Fruit fly (Drosophila melanogaster) whole organism, embryonic: Measurements from ENCODE around the gene STUB1.
A peak's percentile ranks its signal among the peaks of the same experiment; 100 is the strongest.

Experiments
- Awh ChIP-seq: fragments of 200-800 bp; sonication (Bioruptor generic); IDR thresholded peaks from 2 replicates; pipeline ENCODE4, ENCODE4 v1.3.6; 2022; ENCODE audit warnings: missing biosample characterization, missing genetic modification characterization
- BEAF-32 ChIP-seq: fragments of 200-800 bp; sonication (Bioruptor generic); optimal IDR thresholded peaks from 3 replicates; lab custom pipeline; 2017; ENCODE audit warnings: missing biosample characterization, missing genetic modification characterization, mild to moderate bottlenecking, moderate library complexity, missing genetic modification reagents
- Bgb ChIP-seq: fragments of 200-800 bp; sonication (Bioruptor generic); IDR thresholded peaks from 2 replicates; pipeline ENCODE4 v1.3.6; 2022; ENCODE audit warnings: missing biosample characterization, missing genetic modification characterization; ENCODE audit not compliant: partially characterized antibody
- CG10267 ChIP-seq: fragments of 200-800 bp; sonication (Bioruptor generic); optimal IDR thresholded peaks from 2 replicates; lab custom pipeline; 2018; ENCODE audit warnings: missing biosample characterization, mild to moderate bottlenecking, missing genetic modification characterization, moderate library complexity
- CG10543 ChIP-seq: fragments of 200-800 bp; sonication (Bioruptor generic); optimal IDR thresholded peaks from 3 replicates; lab custom pipeline; 2017; ENCODE audit warnings: missing biosample characterization, mild to moderate bottlenecking, missing genetic modification characterization, moderate library complexity
- CG11696 ChIP-seq: fragments of 200-800 bp; sonication (Bioruptor generic); IDR thresholded peaks from 2 replicates; pipeline ENCODE4 v1.3.6; 2022; ENCODE audit warnings: missing biosample characterization, missing genetic modification characterization
- CG12659 ChIP-seq: fragments of 200-800 bp; sonication (Bioruptor generic); optimal IDR thresholded peaks from 3 replicates; lab custom pipeline; 2017; ENCODE audit warnings: mild to moderate bottlenecking, missing biosample characterization, missing genetic modification reagents, missing genetic modification characterization
- CG12744 ChIP-seq: fragments of 200-800 bp; sonication (Bioruptor generic); optimal IDR thresholded peaks from 2 replicates; lab custom pipeline; 2016; ENCODE audit warnings: missing biosample characterization, missing genetic modification characterization
- CG15479 ChIP-seq: fragments of 200-800 bp; sonication (Bioruptor generic); optimal IDR thresholded peaks from 3 replicates; lab custom pipeline; 2019; ENCODE audit warnings: missing biosample characterization, mild to moderate bottlenecking, missing genetic modification characterization, moderate library complexity
- CG18476 ChIP-seq: fragments of 200-800 bp; sonication (Bioruptor generic); optimal IDR thresholded peaks from 2 replicates; lab custom pipeline; 2016; ENCODE audit warnings: missing biosample characterization, mild to moderate bottlenecking, missing genetic modification characterization
- CG2116 ChIP-seq: fragments of 200-800 bp; sonication (Bioruptor generic); optimal IDR thresholded peaks from 3 replicates; lab custom pipeline; 2018; ENCODE audit warnings: missing biosample characterization, mild to moderate bottlenecking, missing genetic modification characterization
- CG3163 ChIP-seq: fragments of 200-800 bp; sonication (Bioruptor generic); optimal IDR thresholded peaks from 3 replicates; lab custom pipeline; 2016; ENCODE audit warnings: missing biosample characterization, missing genetic modification characterization
- CG6791 ChIP-seq: fragments of 200-800 bp; sonication (Bioruptor generic); IDR thresholded peaks from 3 replicates; pipeline ENCODE4 v1.3.6; 2022; ENCODE audit warnings: missing biosample characterization, missing genetic modification characterization; ENCODE audit not compliant: partially characterized antibody
- CG8281 ChIP-seq: fragments of 200-800 bp; sonication (Bioruptor generic); optimal IDR thresholded peaks from 2 replicates; lab custom pipeline; 2018; ENCODE audit warnings: missing biosample characterization, mild to moderate bottlenecking, missing genetic modification characterization, moderate library complexity
- CG9437 ChIP-seq: fragments of 200-800 bp; sonication (Bioruptor generic); optimal IDR thresholded peaks from 2 replicates; lab custom pipeline; 2018; ENCODE audit warnings: missing biosample characterization, mild to moderate bottlenecking, missing genetic modification characterization
- CTCF ChIP-seq: fragments of 200-800 bp; sonication (Bioruptor generic); optimal IDR thresholded peaks from 2 replicates; lab custom pipeline; 2017; ENCODE audit warnings: missing biosample characterization, mild to moderate bottlenecking, missing genetic modification characterization, moderate library complexity
- CkIIα-i1 ChIP-seq: fragments of 200-800 bp; sonication (Bioruptor generic); IDR thresholded peaks from 2 replicates; pipeline ENCODE4 v1.3.6; 2022; ENCODE audit warnings: missing biosample characterization, missing genetic modification characterization
- D19A ChIP-seq: fragments of 200-800 bp; optimal IDR thresholded peaks from 3 replicates; lab custom pipeline; 2019; ENCODE audit warnings: missing biosample characterization, mild to moderate bottlenecking, missing genetic modification characterization, moderate library complexity
- Dp ChIP-seq: fragments of 200-800 bp; sonication (Bioruptor generic); optimal IDR thresholded peaks from 2 replicates; lab custom pipeline; 2018; ENCODE audit warnings: missing biosample characterization, mild to moderate bottlenecking, missing genetic modification characterization, moderate library complexity
- Drgx ChIP-seq: fragments of 200-800 bp; sonication (Bioruptor generic); IDR thresholded peaks from 2 replicates; pipeline ENCODE4 v1.3.6; 2022; ENCODE audit warnings: missing biosample characterization, missing genetic modification characterization
- E2f2 ChIP-seq: fragments of 200-800 bp; sonication (Bioruptor generic); IDR thresholded peaks from 2 replicates; pipeline ENCODE4 v1.3.6; 2022; ENCODE audit warnings: missing biosample characterization, missing genetic modification characterization
- Ets65A ChIP-seq: fragments of 200-800 bp; sonication (Bioruptor generic); peaks from one replicate; lab custom pipeline; 2016; ENCODE audit warnings: missing biosample characterization, missing genetic modification characterization
- Ets97D ChIP-seq: fragments of 200-800 bp; sonication (Bioruptor generic); optimal IDR thresholded peaks from 3 replicates; lab custom pipeline; 2016; ENCODE audit warnings: missing biosample characterization, missing genetic modification characterization
- GATAe ChIP-seq: fragments of 200-800 bp; sonication (Bioruptor generic); conservative IDR thresholded peaks from 2 replicates; pipeline ENCODE4 v1.3.6; 2022; ENCODE audit warnings: missing biosample characterization, missing genetic modification characterization
- Gug ChIP-seq: fragments of 200-800 bp; sonication (Bioruptor generic); IDR thresholded peaks from 4 replicates; pipeline ENCODE4 v1.3.6; 2022; ENCODE audit warnings: missing biosample characterization, missing genetic modification characterization
- HLH4C ChIP-seq: fragments of 200-800 bp; sonication (Bioruptor generic); IDR thresholded peaks from 3 replicates; pipeline ENCODE4 v1.3.6; 2022; ENCODE audit warnings: missing biosample characterization, missing genetic modification characterization; ENCODE audit not compliant: partially characterized antibody
- HmgD ChIP-seq: fragments of 200-800 bp; sonication (Bioruptor generic); optimal IDR thresholded peaks from 3 replicates; lab custom pipeline; 2016; ENCODE audit warnings: missing biosample characterization, missing genetic modification characterization
- HmgZ ChIP-seq: fragments of 200-800 bp; sonication (Bioruptor generic); optimal IDR thresholded peaks from 2 replicates; lab custom pipeline; 2018; ENCODE audit warnings: missing biosample characterization, mild to moderate bottlenecking, missing genetic modification characterization
- Hr3 ChIP-seq: fragments of 200-800 bp; sonication (Bioruptor generic); optimal IDR thresholded peaks from 3 replicates; lab custom pipeline; 2016; ENCODE audit warnings: missing biosample characterization, missing genetic modification characterization
- MBD-R2 ChIP-seq: fragments of 200-800 bp; sonication (Bioruptor generic); IDR thresholded peaks from 2 replicates; pipeline ENCODE4 v1.3.6; 2022; ENCODE audit warnings: missing biosample characterization, missing genetic modification characterization
- Opbp ChIP-seq: fragments of 200-800 bp; sonication (Bioruptor generic); IDR thresholded peaks from 3 replicates; pipeline ENCODE4 v1.3.6; 2022; ENCODE audit warnings: missing biosample characterization, missing genetic modification characterization; ENCODE audit not compliant: partially characterized antibody
- PHDP ChIP-seq: fragments of 200-800 bp; sonication (Bioruptor generic); optimal IDR thresholded peaks from 3 replicates; lab custom pipeline; 2018; ENCODE audit warnings: missing biosample characterization, mild to moderate bottlenecking, missing genetic modification characterization, moderate library complexity
- Side ChIP-seq: fragments of 200-800 bp; sonication (Bioruptor generic); optimal IDR thresholded peaks from 2 replicates; lab custom pipeline; 2016; ENCODE audit warnings: missing biosample characterization, missing genetic modification characterization
- ac ChIP-seq: fragments of 200-800 bp; sonication (Bioruptor generic); optimal IDR thresholded peaks from 3 replicates; lab custom pipeline; 2017; ENCODE audit warnings: missing biosample characterization, mild to moderate bottlenecking, missing genetic modification characterization
- amos ChIP-seq: fragments of 200-800 bp; sonication (Bioruptor generic); IDR thresholded peaks from 2 replicates; pipeline ENCODE4 v1.3.6; 2022; ENCODE audit warnings: missing biosample characterization, missing genetic modification characterization; ENCODE audit not compliant: partially characterized antibody
- danr ChIP-seq: fragments of 200-800 bp; sonication (Bioruptor generic); IDR thresholded peaks from 2 replicates; pipeline ENCODE4 v1.3.6; 2022; ENCODE audit warnings: missing biosample characterization, missing genetic modification characterization
- hb ChIP-seq: fragments of 200-800 bp; sonication (Bioruptor generic); IDR thresholded peaks from 3 replicates; pipeline ENCODE4 v1.3.6; 2022; ENCODE audit warnings: missing biosample characterization, missing genetic modification characterization; ENCODE audit not compliant: partially characterized antibody
- hth ChIP-seq: fragments of >200 bp; optimal IDR thresholded peaks from 2 replicates; lab custom pipeline; 2017; ENCODE audit warnings: inconsistent platforms
- kni ChIP-seq: fragments of 200-800 bp; sonication (Bioruptor generic); optimal IDR thresholded peaks from 3 replicates; lab custom pipeline; 2017; ENCODE audit warnings: mild to moderate bottlenecking, missing biosample characterization, missing genetic modification reagents, missing genetic modification characterization
- knrl ChIP-seq: fragments of 200-800 bp; sonication (Bioruptor generic); IDR thresholded peaks from 3 replicates; pipeline ENCODE4 v1.3.6; 2022; ENCODE audit warnings: missing biosample characterization, missing genetic modification characterization; ENCODE audit not compliant: partially characterized antibody
- lbe ChIP-seq: fragments of 200-800 bp; sonication (Bioruptor generic); optimal IDR thresholded peaks from 2 replicates; lab custom pipeline; 2016; ENCODE audit warnings: missing biosample characterization, mild to moderate bottlenecking, missing genetic modification characterization
- mirr ChIP-seq: fragments of 200-800 bp; sonication (Bioruptor generic); optimal IDR thresholded peaks from 3 replicates; lab custom pipeline; 2018; ENCODE audit warnings: missing biosample characterization, mild to moderate bottlenecking, missing genetic modification characterization
- nerfin-2 ChIP-seq: fragments of 200-800 bp; sonication (Bioruptor generic); IDR thresholded peaks from 2 replicates; pipeline ENCODE4 v1.3.6; 2022; ENCODE audit warnings: missing biosample characterization, missing genetic modification characterization; ENCODE audit not compliant: partially characterized antibody
- nom ChIP-seq: fragments of 200-800 bp; sonication (Bioruptor generic); optimal IDR thresholded peaks from 2 replicates; lab custom pipeline; 2017; ENCODE audit warnings: missing biosample characterization, missing genetic modification characterization, mild to moderate bottlenecking, moderate library complexity, missing genetic modification reagents
- pho ChIP-seq: fragments of 200-800 bp; sonication (Bioruptor generic); optimal IDR thresholded peaks from 2 replicates; lab custom pipeline; 2016; ENCODE audit warnings: missing biosample characterization, missing genetic modification characterization
- salm ChIP-seq: fragments of 200-800 bp; sonication (Bioruptor generic); optimal IDR thresholded peaks from 2 replicates; lab custom pipeline; 2018; ENCODE audit warnings: missing biosample characterization, mild to moderate bottlenecking, missing genetic modification characterization
- tio ChIP-seq: fragments of 200-800 bp; sonication (Bioruptor generic); optimal IDR thresholded peaks from 2 replicates; lab custom pipeline; 2017; ENCODE audit warnings: missing biosample characterization, missing genetic modification characterization, inconsistent platforms
- trem ChIP-seq: fragments of 200-800 bp; optimal IDR thresholded peaks from 3 replicates; lab custom pipeline; 2019; ENCODE audit warnings: missing biosample characterization, mild to moderate bottlenecking, missing genetic modification characterization, moderate library complexity
- unc-4 ChIP-seq: fragments of 200-800 bp; sonication (Bioruptor generic); IDR thresholded peaks from 2 replicates; pipeline ENCODE4 v1.3.6; 2022; ENCODE audit warnings: missing biosample characterization, missing genetic modification characterization; ENCODE audit not compliant: partially characterized antibody
- wdn ChIP-seq: fragments of 200-800 bp; sonication (Bioruptor generic); IDR thresholded peaks from 2 replicates; pipeline ENCODE4 v1.3.6; 2022; ENCODE audit warnings: missing biosample characterization, missing genetic modification characterization

Gene STUB1

dm6 chr2L:10479859-10480258, 42.5 kb downstream of the STUB1 start:
- TF ChIP-seq CG2116 (GFP tag; lab: Kevin White, UChicago): peak; percentile 39
- peak; percentile 23; the same call in 1 of the 3 replicates for TF ChIP-seq Opbp
- TF ChIP-seq CkIIα-i1 (GFP tag; lab: Robert Waterston, UW): no peak
- peak; percentile 11; the same call in 1 of the 2 replicates for TF ChIP-seq nerfin-2
- peak; percentile 1 for TF ChIP-seq CG10267 (tag; lab: Kevin White, UChicago)
- peak; percentile 2 for TF ChIP-seq nom (GFP tag; lab: Kevin White, UChicago)
- no peak for TF ChIP-seq Side (GFP tag; lab: Kevin White, UChicago)
- no peak for TF ChIP-seq tio (GFP tag; lab: Kevin White, UChicago)
- TF ChIP-seq CG6791 (GFP tag; lab: Robert Waterston, UW): peak; percentile 42; the same call in 1 of the 3 replicates
- no peak for TF ChIP-seq CG9437 (GFP tag; lab: Kevin White, UChicago)
- TF ChIP-seq CG12744 (GFP tag; lab: Kevin White, UChicago): no peak
- peak; percentile 82 for TF ChIP-seq Hr3 (GFP tag; lab: Kevin White, UChicago)
- TF ChIP-seq Dp (GFP tag; lab: Kevin White, UChicago): peak; percentile 99
- TF ChIP-seq pho (GFP tag; lab: Kevin White, UChicago): no peak
- TF ChIP-seq CG18476 (GFP tag; lab: Kevin White, UChicago): no peak
- TF ChIP-seq unc-4: peak; percentile 45; the same call in 1 of the 2 replicates
- no peak for TF ChIP-seq hth (lab: Kevin White, UChicago)
- no peak for TF ChIP-seq salm (tag; lab: Kevin White, UChicago)
- TF ChIP-seq trem (tag; lab: Kevin White, UChicago): peak; percentile 63
- no peak for TF ChIP-seq ac (GFP tag; lab: Kevin White, UChicago)
- TF ChIP-seq Awh: no peak
- TF ChIP-seq Ets97D (GFP tag; lab: Kevin White, UChicago): peak; percentile 18
- peak; percentile 34; the same call in 1 of the 2 replicates for TF ChIP-seq Bgb (GFP tag; lab: Robert Waterston, UW)
- TF ChIP-seq lbe: peak; percentile 49
- no peak for TF ChIP-seq wdn (GFP tag; lab: Robert Waterston, UW)
- no peak for TF ChIP-seq hb (GFP tag; lab: Robert Waterston, UW)
- TF ChIP-seq D19A (tag; lab: Kevin White, UChicago): no peak
- peak; percentile 21; the same call in 1 of the 3 replicates for TF ChIP-seq HLH4C
- peak; percentile 34; the same call in 1 of the 2 replicates for TF ChIP-seq MBD-R2
- no peak for TF ChIP-seq CG10543
- TF ChIP-seq HmgZ (tag; lab: Kevin White, UChicago): peak; percentile 26
- peak; percentile 14 for TF ChIP-seq CG12659 (GFP tag; lab: Kevin White, UChicago)
- no peak for TF ChIP-seq Drgx (GFP tag; lab: Robert Waterston, UW)
- peak; percentile 44 for TF ChIP-seq kni (GFP tag; lab: Kevin White, UChicago)
- TF ChIP-seq PHDP (tag; lab: Kevin White, UChicago): no peak
- TF ChIP-seq BEAF-32: peak; percentile 63
- no peak for TF ChIP-seq CG15479 (GFP tag; lab: Kevin White, UChicago)
- no peak for TF ChIP-seq CG3163
- peak; percentile 66 for TF ChIP-seq GATAe (GFP tag; lab: Robert Waterston, UW)
- peak; percentile 4 for TF ChIP-seq HmgD (GFP tag; lab: Kevin White, UChicago)
- TF ChIP-seq E2f2 (GFP tag; lab: Robert Waterston, UW): peak; percentile 97
- TF ChIP-seq danr (GFP tag; lab: Robert Waterston, UW): no peak
- TF ChIP-seq CG11696: no peak
- TF ChIP-seq Gug (GFP tag; lab: Robert Waterston, UW): no peak
- peak; percentile 29 for TF ChIP-seq CTCF
- peak; percentile 6; the same call in 1 of the 3 replicates for TF ChIP-seq knrl
- TF ChIP-seq amos (GFP tag; lab: Robert Waterston, UW): peak; percentile 49; the same call in 1 of the 2 replicates
- peak; percentile 42 for TF ChIP-seq Ets65A
- TF ChIP-seq mirr (GFP tag; lab: Kevin White, UChicago): no peak
- no peak for TF ChIP-seq CG8281 (tag; lab: Kevin White, UChicago)
